Fruit fly (Drosophila melanogaster): ENCODE data around the gene CG34265.
A peak's percentile ranks its signal among the peaks of the same experiment; 100 is the strongest.

Gene CG34265

dm6 chr3L:3225769-3226457, 42.3 kb upstream of the CG34265 start (continued):
- TF ChIP-seq spab (GFP tag; optimal IDR thresholded peaks at IDR 0.05) (no peak), net (GFP tag; optimal IDR thresholded peaks at IDR 0.05) (peak; percentile 41), CG6276 (GFP tag; optimal IDR thresholded peaks at IDR 0.05) (peak; percentile 59), CG6792 (GFP tag; optimal IDR thresholded peaks at IDR 0.05) (peak; percentile 21), CG11762 (GFP tag; optimal IDR thresholded peaks at IDR 0.05; ENCODE audit: insufficient read depth) (no peak), CG8319 (GFP tag; optimal IDR thresholded peaks at IDR 0.05) (no peak), acj6 (GFP tag; optimal IDR thresholded peaks at IDR 0.05) (no peak), svp (GFP tag) (no peak), Sox15 (GFP tag; optimal IDR thresholded peaks at IDR 0.05) (no peak), lz (GFP tag; optimal IDR thresholded peaks at IDR 0.05) (no peak), CG32006 (GFP tag; optimal IDR thresholded peaks at IDR 0.05) (peak; percentile 37), CG4318 (GFP tag; optimal IDR thresholded peaks at IDR 0.05) (no peak), cyc (GFP tag; optimal IDR thresholded peaks at IDR 0.05) (no peak), achi (GFP tag; optimal IDR thresholded peaks at IDR 0.05) (no peak), CG6854 (GFP tag; optimal IDR thresholded peaks at IDR 0.05) (no peak), CG16779 (tag; optimal IDR thresholded peaks at IDR 0.05) (peak; percentile 82), Sox14 (GFP tag; optimal IDR thresholded peaks at IDR 0.05) (no peak), Ets21C (GFP tag; optimal IDR thresholded peaks at IDR 0.05) (no peak), CG7368 (GFP tag; optimal IDR thresholded peaks at IDR 0.05) (no peak), Sox102F (GFP tag; optimal IDR thresholded peaks at IDR 0.05) (no peak), dac (GFP tag; optimal IDR thresholded peaks at IDR 0.05) (no peak), CG10631 (GFP tag; optimal IDR thresholded peaks at IDR 0.05) (no peak), CG34406 (GFP tag; optimal IDR thresholded peaks at IDR 0.05) (peak; percentile 29), fkh (GFP tag; optimal IDR thresholded peaks at IDR 0.05) (no peak), CG10669 (GFP tag; optimal IDR thresholded peaks at IDR 0.05) (no peak), CG9139 (GFP tag; optimal IDR thresholded peaks at IDR 0.05) (peak; percentile 69), CG11294 (GFP tag; IDR thresholded peaks at IDR 0.05) (no peak), vri (GFP tag; optimal IDR thresholded peaks at IDR 0.05) (peak; percentile 52), Ets96B (tag; optimal IDR thresholded peaks at IDR 0.05) (peak; percentile 57), CG3919 (GFP tag; optimal IDR thresholded peaks at IDR 0.05) (no peak), Hr38 (GFP tag; optimal IDR thresholded peaks at IDR 0.05) (no peak), topi (GFP tag; optimal IDR thresholded peaks at IDR 0.05) (no peak), fd85E (GFP tag; optimal IDR thresholded peaks at IDR 0.05) (no peak), Eip93F (GFP tag; optimal IDR thresholded peaks at IDR 0.05) (no peak), Gug (GFP tag; IDR thresholded peaks at IDR 0.05) (no peak), CG1621 (tag; optimal IDR thresholded peaks at IDR 0.05) (no peak), CG6163 (GFP tag; IDR thresholded peaks at IDR 0.05) (peak; percentile 34; the same call in 1 of the 3 replicates), Eip78C (GFP tag) (no peak), fd59A (GFP tag; optimal IDR thresholded peaks at IDR 0.05) (no peak), esn (GFP tag; optimal IDR thresholded peaks at IDR 0.05) (peak; percentile 5)

DNA sequence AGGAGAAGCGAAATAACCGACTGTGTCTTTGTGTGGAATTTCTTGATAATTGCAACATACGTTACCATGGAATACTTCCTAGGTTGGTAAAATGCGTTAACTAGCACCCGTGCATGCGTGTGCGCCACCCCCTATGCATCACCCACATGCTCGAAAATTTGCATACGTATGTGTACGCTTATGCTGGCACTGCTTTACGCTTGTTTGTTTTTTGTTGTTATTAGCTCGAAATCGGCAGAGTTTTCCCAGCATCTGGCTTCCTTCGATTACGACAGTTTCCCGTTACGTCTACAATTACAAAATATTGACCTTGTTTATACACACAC, 41.8 kb upstream of the CG34265 start:
- no peak for TF ChIP-seq CG11902 (GFP tag; optimal IDR thresholded peaks at IDR 0.05)
- TF ChIP-seq vri (GFP tag; optimal IDR thresholded peaks at IDR 0.05) = no peak
- TF ChIP-seq Eip93F (GFP tag; optimal IDR thresholded peaks at IDR 0.05) = no peak
- TF ChIP-seq Blimp-1 (GFP tag; optimal IDR thresholded peaks at IDR 0.05) = no peak
- TF ChIP-seq CG6163 (GFP tag; IDR thresholded peaks at IDR 0.05) = no peak
- no peak for TF ChIP-seq dac (GFP tag; optimal IDR thresholded peaks at IDR 0.05)
- TF ChIP-seq fd59A (GFP tag; optimal IDR thresholded peaks at IDR 0.05) = no peak
- no peak for TF ChIP-seq CG6854 (GFP tag; optimal IDR thresholded peaks at IDR 0.05)

Measured in whole organism, prepupa.